Worm (Caenorhabditis elegans) whole organism, L1 larva: Measurements from ENCODE around the gene C47E8.4.

Experiments
- F16B12.6 ChIP-seq: fragments of 150-350 bp; optimal IDR thresholded peaks from 2 replicates; lab custom pipeline; 2014; ENCODE audit warnings: missing biosample characterization, missing genetic modification characterization
- ceh-88 ChIP-seq: fragments of 200-800 bp; sonication (Bioruptor generic); IDR thresholded peaks from 2 replicates; pipeline ENCODE4 v1.3.6; 2022; ENCODE audit warnings: missing genetic modification characterization, missing compliant biosample characterization
- mab-9 ChIP-seq: fragments of 200-800 bp; sonication (Bioruptor generic); IDR thresholded peaks from 2 replicates; pipeline ENCODE4 v1.3.6; 2022; ENCODE audit warnings: missing genetic modification reagents, missing genetic modification characterization, missing compliant biosample characterization
- unc-86 ChIP-seq: sonication (generic microtip); optimal IDR thresholded peaks from 2 replicates; lab custom pipeline; 2016; ENCODE audit warnings: missing genetic modification characterization, missing compliant biosample characterization

ce11 chrV:14689060-14689750 is 3.9 kb upstream of the C47E8.4 start, which contains the start of gene gasr-8:
- TF ChIP-seq ceh-88 (GFP tag; lab: Robert Waterston, UW), result no peak
- TF ChIP-seq unc-86 (tag; lab: Kevin White, UChicago), result no peak
- no peak for TF ChIP-seq F16B12.6 (tag; lab: Kevin White, UChicago)
- no peak for TF ChIP-seq mab-9
